Fruit fly (Drosophila melanogaster) whole organism, embryonic: ENCODE measurements around the gene CG11550.

Experiments used
- Ada2b ChIP-seq: fragments of 200-800 bp; sonication (Bioruptor generic); IDR thresholded peaks from 2 replicates; pipeline ENCODE4 v1.3.6; 2022; ENCODE audit warnings: missing biosample characterization, missing genetic modification characterization
- Adf1 ChIP-seq: fragments of 200-800 bp; sonication (Bioruptor generic); IDR thresholded peaks from 2 replicates; pipeline ENCODE4 v1.3.6; 2022; ENCODE audit warnings: missing biosample characterization, missing genetic modification characterization
- Aef1 ChIP-seq: fragments of 200-800 bp; sonication (Bioruptor generic); IDR thresholded peaks from 3 replicates; pipeline ENCODE4 v1.3.6; 2022; ENCODE audit warnings: missing biosample characterization, missing genetic modification characterization
- Antp ChIP-seq: fragments of 200-800 bp; sonication (Bioruptor generic); optimal IDR thresholded peaks from 3 replicates; lab custom pipeline; 2016; ENCODE audit warnings: missing biosample characterization, missing genetic modification characterization
- B-H1 ChIP-seq: fragments of 200-800 bp; sonication (Bioruptor generic); IDR thresholded peaks from 3 replicates; pipeline ENCODE4 v1.3.6; 2022; ENCODE audit warnings: missing biosample characterization, missing genetic modification characterization
- Bdp1 ChIP-seq: fragments of 200-800 bp; sonication (Bioruptor generic); optimal IDR thresholded peaks from 3 replicates; lab custom pipeline; 2016; ENCODE audit warnings: missing biosample characterization, missing genetic modification characterization
- C15 ChIP-seq: fragments of 200-800 bp; sonication (Bioruptor generic); IDR thresholded peaks from 3 replicates; pipeline ENCODE4 v1.3.6; 2022; ENCODE audit warnings: missing biosample characterization, missing genetic modification characterization
- CG10274 ChIP-seq: fragments of 200-800 bp; sonication (Bioruptor generic); optimal IDR thresholded peaks from 3 replicates; lab custom pipeline; 2017; ENCODE audit warnings: missing biosample characterization, mild to moderate bottlenecking, missing genetic modification characterization
- CG11696 ChIP-seq: fragments of 200-800 bp; sonication (Bioruptor generic); IDR thresholded peaks from 2 replicates; pipeline ENCODE4 v1.3.6; 2022; ENCODE audit warnings: missing biosample characterization, missing genetic modification characterization
- CG12299 ChIP-seq: fragments of 200-800 bp; sonication (Bioruptor generic); optimal IDR thresholded peaks from 2 replicates; lab custom pipeline; 2018; ENCODE audit warnings: missing biosample characterization, mild to moderate bottlenecking, missing genetic modification characterization
- CG12942 ChIP-seq: fragments of 200-800 bp; sonication (Bioruptor generic); optimal IDR thresholded peaks from 3 replicates; lab custom pipeline; 2016; ENCODE audit warnings: missing biosample characterization, missing genetic modification characterization
- CG13123 ChIP-seq: fragments of 200-800 bp; sonication (Bioruptor generic); optimal IDR thresholded peaks from 2 replicates; lab custom pipeline; 2016; ENCODE audit warnings: missing biosample characterization, missing genetic modification characterization
- CG14441 ChIP-seq: fragments of 200-800 bp; sonication (Bioruptor generic); IDR thresholded peaks from 2 replicates; pipeline ENCODE4 v1.3.6; 2022; ENCODE audit warnings: missing biosample characterization, missing genetic modification characterization
- CG16813 ChIP-seq: fragments of 200-800 bp; sonication (Bioruptor generic); IDR thresholded peaks from 3 replicates; pipeline ENCODE4 v1.3.6; 2022; ENCODE audit warnings: missing biosample characterization, missing genetic modification characterization; ENCODE audit not compliant: partially characterized antibody
- CG18011 ChIP-seq: fragments of 200-800 bp; sonication (Bioruptor generic); optimal IDR thresholded peaks from 2 replicates; lab custom pipeline; 2017; ENCODE audit warnings: missing biosample characterization, missing genetic modification characterization, mild to moderate bottlenecking, moderate library complexity, missing genotype
- CG30431 ChIP-seq: fragments of 200-800 bp; sonication (Bioruptor generic); optimal IDR thresholded peaks from 2 replicates; lab custom pipeline; 2017; ENCODE audit warnings: missing biosample characterization, missing genetic modification characterization
- CG34224 ChIP-seq: fragments of 200-800 bp; sonication (Bioruptor generic); IDR thresholded peaks from 3 replicates; pipeline ENCODE4 v1.3.6; 2022; ENCODE audit warnings: missing biosample characterization, missing genetic modification characterization; ENCODE audit not compliant: partially characterized antibody
- CG3847 ChIP-seq: fragments of 200-800 bp; sonication (Bioruptor generic); IDR thresholded peaks from 2 replicates; pipeline ENCODE4 v1.3.6; 2022; ENCODE audit warnings: missing biosample characterization, missing genetic modification characterization
- CG4424 ChIP-seq: fragments of 200-800 bp; sonication (Bioruptor generic); optimal IDR thresholded peaks from 3 replicates; lab custom pipeline; 2016; ENCODE audit warnings: missing biosample characterization, missing genetic modification characterization
- CG4854 ChIP-seq: fragments of 200-800 bp; sonication (Bioruptor generic); optimal IDR thresholded peaks from 2 replicates; lab custom pipeline; 2016; ENCODE audit warnings: missing biosample characterization, missing genetic modification characterization, inconsistent platforms
- CG6813 ChIP-seq: fragments of 200-800 bp; sonication (Bioruptor generic); optimal IDR thresholded peaks from 2 replicates; lab custom pipeline; 2017; ENCODE audit warnings: missing biosample characterization, missing genetic modification characterization, mild to moderate bottlenecking, moderate library complexity, missing genetic modification reagents
- CG7271 ChIP-seq: fragments of 200-800 bp; sonication (Bioruptor generic); optimal IDR thresholded peaks from 2 replicates; lab custom pipeline; 2018; ENCODE audit warnings: missing biosample characterization, mild to moderate bottlenecking, missing genetic modification characterization, moderate library complexity
- CG7928 ChIP-seq: fragments of 200-800 bp; sonication (Bioruptor generic); optimal IDR thresholded peaks from 2 replicates; lab custom pipeline; 2017; ENCODE audit warnings: missing biosample characterization, mild to moderate bottlenecking, missing genetic modification characterization
- CG8281 ChIP-seq: fragments of 200-800 bp; sonication (Bioruptor generic); optimal IDR thresholded peaks from 2 replicates; lab custom pipeline; 2018; ENCODE audit warnings: missing biosample characterization, mild to moderate bottlenecking, missing genetic modification characterization, moderate library complexity
- CG9817 ChIP-seq: fragments of 200-800 bp; sonication (Bioruptor generic); optimal IDR thresholded peaks from 2 replicates; lab custom pipeline; 2018; ENCODE audit warnings: missing biosample characterization, mild to moderate bottlenecking, missing genetic modification characterization, moderate library complexity
- H15 ChIP-seq: fragments of 200-800 bp; sonication (Bioruptor generic); IDR thresholded peaks from 3 replicates; pipeline ENCODE4 v1.3.6; 2022; ENCODE audit warnings: missing biosample characterization, missing genetic modification characterization
- Oaz ChIP-seq: fragments of 200-800 bp; sonication (Bioruptor generic); IDR thresholded peaks from 2 replicates; pipeline ENCODE4 v1.3.6; 2022; ENCODE audit warnings: missing biosample characterization, missing genetic modification characterization
- Poxn ChIP-seq: fragments of 200-800 bp; sonication (Bioruptor generic); IDR thresholded peaks from 2 replicates; pipeline ENCODE4 v1.3.6; 2022; ENCODE audit warnings: missing biosample characterization, missing genetic modification characterization
- Rfx ChIP-seq: fragments of 200-800 bp; sonication (Bioruptor generic); IDR thresholded peaks from 2 replicates; pipeline ENCODE4 v1.3.6; 2022; ENCODE audit warnings: missing biosample characterization, missing genetic modification characterization
- Scr ChIP-seq: fragments of 200-800 bp; sonication (Bioruptor generic); IDR thresholded peaks from 2 replicates; pipeline ENCODE4 v1.3.6; 2022; ENCODE audit warnings: missing biosample characterization, missing genetic modification characterization; ENCODE audit not compliant: partially characterized antibody
- Stat92E ChIP-seq, 3 experiments: fragments of >200 bp in 2 of 3; fragments of 200-800 bp in 1 of 3; sonication (Bioruptor generic) in 1 of 3; optimal IDR thresholded peaks; 2 replicates each; lab custom pipeline; 2017 to 2019; ENCODE audit warnings: missing biosample characterization in 3 of 3, missing genetic modification characterization in 3 of 3, mild to moderate bottlenecking in 1 of 3, moderate library complexity in 1 of 3
- ara ChIP-seq: fragments of 200-800 bp; sonication (Bioruptor generic); IDR thresholded peaks from 2 replicates; pipeline ENCODE4 v1.3.6; 2022; ENCODE audit warnings: missing biosample characterization, missing genetic modification characterization
- chm ChIP-seq: fragments of 200-800 bp; sonication (Bioruptor generic); IDR thresholded peaks from 2 replicates; pipeline ENCODE4 v1.3.6; 2022; ENCODE audit warnings: missing biosample characterization, missing genetic modification characterization
- fd102C ChIP-seq: fragments of 200-800 bp; sonication (Bioruptor generic); optimal IDR thresholded peaks from 2 replicates; lab custom pipeline; 2018; ENCODE audit warnings: missing biosample characterization, mild to moderate bottlenecking, missing genetic modification characterization, moderate library complexity
- fu2 ChIP-seq: fragments of 200-800 bp; sonication (Bioruptor generic); optimal IDR thresholded peaks from 2 replicates; lab custom pipeline; 2016; ENCODE audit warnings: missing biosample characterization, missing genetic modification characterization
- hbn ChIP-seq: fragments of 200-800 bp; sonication (Bioruptor generic); IDR thresholded peaks from 2 replicates; pipeline ENCODE4 v1.3.6; 2022; ENCODE audit warnings: missing biosample characterization, missing genetic modification characterization; ENCODE audit not compliant: partially characterized antibody
- kay ChIP-seq: fragments of 200-800 bp; sonication (Bioruptor generic); optimal IDR thresholded peaks from 2 replicates; lab custom pipeline; 2016; ENCODE audit warnings: missing biosample characterization, missing genetic modification characterization
- mld ChIP-seq: fragments of 200-800 bp; sonication (Bioruptor generic); IDR thresholded peaks from 3 replicates; pipeline ENCODE4 v1.3.6; 2022; ENCODE audit warnings: missing biosample characterization, missing genetic modification characterization; ENCODE audit not compliant: partially characterized antibody
- p53 ChIP-seq: fragments of 200-800 bp; sonication (Bioruptor generic); optimal IDR thresholded peaks from 2 replicates; lab custom pipeline; 2016; ENCODE audit warnings: missing biosample characterization, missing genetic modification characterization
- pita ChIP-seq: fragments of 200-800 bp; sonication (Bioruptor generic); optimal IDR thresholded peaks from 2 replicates; lab custom pipeline; 2017; ENCODE audit warnings: missing biosample characterization, mild to moderate bottlenecking, missing genetic modification characterization
- pum ChIP-seq: fragments of 200-800 bp; sonication (Bioruptor generic); optimal IDR thresholded peaks from 2 replicates; lab custom pipeline; 2016; ENCODE audit warnings: missing biosample characterization, missing genetic modification characterization
- ranshi ChIP-seq: fragments of 200-800 bp; sonication (Bioruptor generic); IDR thresholded peaks from 2 replicates; pipeline ENCODE4 v1.3.6; 2022; ENCODE audit warnings: missing biosample characterization, missing genetic modification characterization
- sisA ChIP-seq: fragments of 200-800 bp; sonication (Bioruptor generic); IDR thresholded peaks from 2 replicates; pipeline ENCODE4 v1.3.6; 2022; ENCODE audit warnings: missing biosample characterization, missing genetic modification characterization
- trem ChIP-seq: fragments of 200-800 bp; optimal IDR thresholded peaks from 3 replicates; lab custom pipeline; 2019; ENCODE audit warnings: missing biosample characterization, mild to moderate bottlenecking, missing genetic modification characterization, moderate library complexity
- trh ChIP-seq: fragments of 200-800 bp; sonication (Bioruptor generic); optimal IDR thresholded peaks from 2 replicates; lab custom pipeline; 2016; ENCODE audit warnings: missing biosample characterization, missing genetic modification characterization
- tx ChIP-seq: fragments of 200-800 bp; sonication (Bioruptor generic); optimal IDR thresholded peaks from 2 replicates; lab custom pipeline; 2016; ENCODE audit warnings: missing biosample characterization, missing genetic modification characterization
- unc-4 ChIP-seq: fragments of 200-800 bp; sonication (Bioruptor generic); IDR thresholded peaks from 2 replicates; pipeline ENCODE4 v1.3.6; 2022; ENCODE audit warnings: missing biosample characterization, missing genetic modification characterization; ENCODE audit not compliant: partially characterized antibody
- vvl ChIP-seq: fragments of 200-800 bp; sonication (Bioruptor generic); IDR thresholded peaks from 2 replicates; pipeline ENCODE4 v1.3.6; 2022; ENCODE audit warnings: missing biosample characterization, missing genetic modification characterization
- zfh1 ChIP-seq: fragments of 200-800 bp; sonication (Bioruptor generic); IDR thresholded peaks from 3 replicates; pipeline ENCODE4 v1.3.6; 2022; ENCODE audit warnings: missing biosample characterization, missing genetic modification characterization

The CG11550 gene

dm6 chr3R:31717299-31718167 lies 37.9 kb upstream of the CG11550 start (continued):
- TF ChIP-seq CG7928 (GFP tag; lab: Kevin White, UChicago) (no peak), Rfx (GFP tag; lab: Robert Waterston, UW) (peak; percentile 64), CG9817 (tag; lab: Kevin White, UChicago) (peak; percentile 58), kay (GFP tag; lab: Kevin White, UChicago) (peak; percentile 47), Oaz (peak; percentile 50; the same call in 1 of the 2 replicates), sisA (GFP tag; lab: Robert Waterston, UW) (peak; percentile 19; the same call in 1 of the 2 replicates), CG14441 (GFP tag; lab: Robert Waterston, UW) (peak; percentile 51), Bdp1 (peak; percentile 15), CG10274 (GFP tag; lab: Kevin White, UChicago) (peak; percentile 39), Scr (GFP tag; lab: Robert Waterston, UW) (no peak), Ada2b (GFP tag; lab: Robert Waterston, UW) (peak; percentile 44; the same call in 1 of the 2 replicates), CG7271 (no peak), mld (GFP tag; lab: Robert Waterston, UW) (no peak), fu2 (peak; percentile 55), chm (GFP tag; lab: Robert Waterston, UW) (no peak), pita (GFP tag; lab: Kevin White, UChicago) (no peak), hbn (GFP tag; lab: Robert Waterston, UW) (no peak), Aef1 (GFP tag; lab: Robert Waterston, UW) (peak; percentile 61), CG4854 (no peak), CG6813 (GFP tag; lab: Kevin White, UChicago) (peak; percentile 34), CG18011 (peak; percentile 41), H15 (0 out of 3 replicates have a peak, but pooled peaks have one; percentile 36), tx (GFP tag; lab: Kevin White, UChicago) (peak; percentile 59), Adf1 (GFP tag; lab: Robert Waterston, UW) (peak; percentile 79), C15 (GFP tag; lab: Robert Waterston, UW) (no peak), vvl (GFP tag; lab: Robert Waterston, UW) (peak; percentile 38), fd102C (GFP tag; lab: Kevin White, UChicago) (no peak), CG11696 (GFP tag; lab: Robert Waterston, UW) (0 out of 2 replicates have a peak, but pooled peaks have one; percentile 30), ara (peak; percentile 29; the same call in 1 of the 2 replicates), Poxn (GFP tag; lab: Robert Waterston, UW) (no peak), zfh1 (GFP tag; lab: Robert Waterston, UW) (no peak), ranshi (GFP tag; lab: Robert Waterston, UW) (peak; percentile 59; the same call in 1 of the 2 replicates), CG16813 (GFP tag; lab: Robert Waterston, UW) (no peak), trh (GFP tag; lab: Kevin White, UChicago) (no peak), CG3847 (GFP tag; lab: Robert Waterston, UW) (peak; percentile 43; the same call in 1 of the 2 replicates), CG34224 (GFP tag; lab: Robert Waterston, UW) (no peak), Antp (GFP tag; lab: Kevin White, UChicago) (peak; percentile 58), pum (no peak), CG12942 (peak; percentile 36), p53 (GFP tag; lab: Kevin White, UChicago) (no peak), trem (tag; lab: Kevin White, UChicago) (no peak), CG8281 (tag; lab: Kevin White, UChicago) (no peak), B-H1 (GFP tag; lab: Robert Waterston, UW) (0 out of 3 replicates have a peak, but pooled peaks have one; percentile 22), CG30431 (GFP tag; lab: Kevin White, UChicago) (peak; percentile 60), Stat92E (GFP tag; optimal IDR thresholded peaks at IDR 0.05; lab: Kevin White, UChicago) (no peak), CG12299 (tag; lab: Kevin White, UChicago) (no peak), CG13123 (no peak), unc-4 (GFP tag; lab: Robert Waterston, UW) (no peak), CG4424 (GFP tag; lab: Kevin White, UChicago) (peak; percentile 34)
